Worm (Caenorhabditis elegans): ENCODE data around the gene C56G2.9.

DNA sequence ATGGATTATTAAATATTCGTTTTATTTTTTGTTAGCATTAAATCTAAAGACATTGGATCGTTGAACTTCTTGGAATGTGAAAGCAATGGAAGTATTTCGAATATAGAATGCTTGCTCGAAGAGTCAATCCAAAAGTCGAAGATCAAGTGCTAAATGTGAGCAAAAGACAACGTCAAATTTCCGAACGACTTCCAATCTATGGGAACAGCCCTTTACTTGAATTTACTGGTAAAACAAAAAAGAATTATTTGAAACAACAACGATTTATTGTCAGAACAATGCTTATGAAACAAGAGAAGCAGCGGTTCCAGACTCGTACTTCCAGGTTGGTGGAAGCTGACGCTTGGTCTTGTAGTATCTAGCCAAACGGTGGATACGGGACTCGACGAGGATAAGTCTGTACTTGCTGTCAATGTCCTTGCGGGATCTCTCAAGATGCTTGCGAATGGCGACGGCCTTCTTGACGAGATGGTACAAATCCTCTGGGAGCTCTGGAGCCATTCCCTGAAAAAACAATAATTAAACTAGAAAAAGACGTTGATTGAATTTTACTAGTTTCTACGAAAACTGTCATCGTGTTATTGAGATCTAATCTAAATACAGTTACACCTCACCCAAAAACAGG, 30.8 kb upstream of the C56G2.9 start:
- TF ChIP-seq him-1 (tag; optimal IDR thresholded peaks at IDR 0.05) (no peak), dao-5 (tag; optimal IDR thresholded peaks at IDR 0.05) (no peak)

Data from whole organism, L4/young adult.